Worm (Caenorhabditis elegans): ENCODE measurements around the gene srlf-30.

The srlf-30 gene

DNA sequence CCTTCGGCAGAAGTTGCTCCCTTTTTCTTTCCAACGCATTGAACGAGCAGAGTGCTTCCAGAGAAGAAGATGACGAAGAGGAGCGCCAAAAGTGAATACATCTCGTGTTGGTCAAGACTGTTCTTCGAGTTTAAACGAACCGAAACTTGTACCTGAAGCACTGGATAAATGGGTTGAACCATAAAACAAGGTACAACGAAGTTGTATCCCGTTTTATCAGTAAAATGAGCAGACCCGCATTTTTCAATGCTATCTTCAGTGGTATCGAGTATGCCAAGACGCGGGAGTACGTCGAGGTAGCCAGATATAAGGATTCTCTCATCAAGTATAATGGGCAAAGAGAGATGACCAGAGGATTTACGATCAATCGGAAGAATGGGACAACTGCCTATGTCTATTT is 12.9 kb upstream of the srlf-30 start, which contains the start of gene F13E9.16:
TSS of gene F13E9.16 (minus strand) at position 101 of the 400 bp plus-strand sequence.
- no peak for TF ChIP-seq ztf-11 (tag; optimal IDR thresholded peaks at IDR 0.05)
- no peak for TF ChIP-seq F26F4.8 (GFP tag; conservative IDR thresholded peaks at IDR 0.05)
- no peak for TF ChIP-seq duxl-1 (tag; optimal IDR thresholded peaks at IDR 0.05; ENCODE audit: poor library complexity)
- no peak for TF ChIP-seq lin-15B (tag; optimal IDR thresholded peaks at IDR 0.05)
- no peak for TF ChIP-seq Y75B8A.6 (GFP tag; IDR thresholded peaks at IDR 0.05)
- no peak for TF ChIP-seq dmd-9 (GFP tag; IDR thresholded peaks at IDR 0.05)
- no peak for TF ChIP-seq T20F7.1 (GFP tag; optimal IDR thresholded peaks at IDR 0.05)
- TF ChIP-seq ceh-44 (GFP tag; IDR thresholded peaks at IDR 0.05) = no peak

DNA sequence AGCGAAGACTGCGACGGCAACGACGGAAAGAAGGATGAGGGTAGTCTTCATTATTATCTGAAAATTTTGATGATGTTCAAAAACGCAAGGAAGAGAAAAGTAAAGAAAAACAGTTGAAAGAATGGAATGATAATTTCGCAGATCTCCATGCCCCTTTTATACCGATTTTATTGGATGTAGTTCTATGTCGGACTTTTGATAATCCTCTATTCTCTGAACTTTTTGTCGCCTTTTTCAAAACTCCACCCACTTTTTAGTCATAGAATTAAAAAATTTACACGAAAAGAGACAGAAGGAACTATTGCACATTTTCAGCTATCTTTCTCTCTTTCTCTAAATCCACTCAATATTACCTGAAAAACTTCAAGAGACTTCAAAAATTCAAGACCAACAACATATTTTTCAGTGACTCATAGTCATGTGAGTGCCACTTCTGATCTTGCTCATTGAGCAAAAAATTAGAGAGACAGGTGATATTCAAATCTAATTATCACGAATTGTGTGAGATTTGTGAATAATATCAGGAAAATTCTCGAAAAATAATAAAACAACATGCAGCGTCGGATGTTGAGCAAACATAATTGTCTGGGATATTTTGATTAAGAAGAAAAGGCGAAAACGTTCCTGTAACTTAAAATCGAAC is 10.2 kb upstream of the srlf-30 start, which contains the start of gene F13E9.15:
TSS of gene F13E9.15 (minus strand) at position 51 of the 643 bp plus-strand sequence.
- no peak for TF ChIP-seq madf-9 (GFP tag; conservative IDR thresholded peaks at IDR 0.05)
- TF ChIP-seq Y105C5A.15 (GFP tag; IDR thresholded peaks at IDR 0.05) = no peak
- TF ChIP-seq mes-2 (tag; optimal IDR thresholded peaks at IDR 0.05; ENCODE audit: poor library complexity, severe bottlenecking) = no peak
- TF ChIP-seq D1046.2 (GFP tag; IDR thresholded peaks at IDR 0.05) = no peak
- no peak for TF ChIP-seq lin-29 (GFP tag; IDR thresholded peaks at IDR 0.05)
- TF ChIP-seq ceh-44 (GFP tag; IDR thresholded peaks at IDR 0.05) = no peak
- TF ChIP-seq lir-3 (tag; optimal IDR thresholded peaks at IDR 0.05) = no peak
- TF ChIP-seq ceh-32 (tag; optimal IDR thresholded peaks at IDR 0.05; ENCODE audit: poor library complexity) = no peak
- TF ChIP-seq Y5F2A.4 (GFP tag; optimal IDR thresholded peaks at IDR 0.05) = no peak
- TF ChIP-seq aly-2 (tag; optimal IDR thresholded peaks at IDR 0.05) = no peak
- no peak for TF ChIP-seq daf-19 (GFP tag; conservative IDR thresholded peaks at IDR 0.05)
- no peak for TF ChIP-seq tag-97 (GFP tag; IDR thresholded peaks at IDR 0.05)
- no peak for TF ChIP-seq lin-15B (tag; optimal IDR thresholded peaks at IDR 0.05)
- TF ChIP-seq pha-4 (GFP tag; IDR thresholded peaks at IDR 0.05) = no peak
- TF ChIP-seq pha-4 (tag; optimal IDR thresholded peaks at IDR 0.05) = no peak
- TF ChIP-seq T20F7.1 (GFP tag; optimal IDR thresholded peaks at IDR 0.05) = no peak
- TF ChIP-seq saeg-2 (GFP tag; IDR thresholded peaks at IDR 0.05) = no peak
- no peak for TF ChIP-seq attf-4 (tag; optimal IDR thresholded peaks at IDR 0.05)
- TF ChIP-seq F10B5.3 (tag; optimal IDR thresholded peaks at IDR 0.05) = no peak

DNA sequence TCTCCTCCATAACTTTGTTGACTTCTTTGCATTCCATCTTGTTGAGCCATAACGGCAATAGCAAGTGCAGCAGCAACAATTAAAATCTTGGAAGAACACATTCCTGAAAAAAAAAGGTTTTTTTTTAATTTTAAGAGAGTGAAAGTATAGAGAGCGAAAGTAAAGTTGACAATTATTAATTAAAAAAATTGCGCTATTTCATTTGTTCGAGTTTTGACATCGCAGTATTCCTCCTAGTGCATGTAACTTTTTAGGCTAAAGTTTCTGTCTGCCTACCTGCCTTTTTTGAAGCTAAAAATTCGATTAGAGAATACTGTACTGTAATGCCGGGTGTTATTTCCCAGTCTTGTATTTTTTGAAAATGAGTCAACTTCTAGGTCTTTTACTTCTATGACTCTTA is 8.2 kb upstream of the srlf-30 start, which contains the start of gene srlf-12:
TSS of gene srlf-12 (minus strand) at position 101 of the 400 bp plus-strand sequence.
- TF ChIP-seq lir-3 (tag; optimal IDR thresholded peaks at IDR 0.05) (no peak), hmg-1.1 (GFP tag; IDR thresholded peaks at IDR 0.05) (no peak), lin-38 (GFP tag; IDR thresholded peaks at IDR 0.05) (no peak), nhr-237 (tag; optimal IDR thresholded peaks at IDR 0.05) (no peak), ZK546.5 (tag; optimal IDR thresholded peaks at IDR 0.05) (no peak), unc-39 (tag; optimal IDR thresholded peaks at IDR 0.05) (no peak), zip-2 (tag; optimal IDR thresholded peaks at IDR 0.05) (no peak), mxl-2 (GFP tag; conservative IDR thresholded peaks at IDR 0.05) (no peak), nhr-25 (tag; optimal IDR thresholded peaks at IDR 0.05; ENCODE audit: borderline replicate concordance, insufficient read depth) (no peak), mdt-29 (GFP tag; IDR thresholded peaks at IDR 0.05) (no peak), dmd-8 (GFP tag; IDR thresholded peaks at IDR 0.05) (no peak), ceh-62 (tag; optimal IDR thresholded peaks at IDR 0.05) (no peak), pqm-1 (tag; optimal IDR thresholded peaks at IDR 0.05) (no peak), ZK337.2 (GFP tag; IDR thresholded peaks at IDR 0.05) (no peak), nhr-42 (GFP tag; IDR thresholded peaks at IDR 0.05) (no peak), madf-5 (GFP tag; IDR thresholded peaks at IDR 0.05) (no peak), dmd-9 (GFP tag; IDR thresholded peaks at IDR 0.05) (no peak), snpc-4 (tag; optimal IDR thresholded peaks at IDR 0.05) (no peak), skn-1 (tag; optimal IDR thresholded peaks at IDR 0.05) (no peak), duxl-1 (tag; optimal IDR thresholded peaks at IDR 0.05; ENCODE audit: poor library complexity) (no peak)

Data from whole organism, L4 larva.